Worm (Caenorhabditis elegans): ENCODE measurements around the gene Y57E12AL.2.
A peak's percentile ranks its signal among the peaks of the same experiment; 100 is the strongest.

The Y57E12AL.2 gene

DNA sequence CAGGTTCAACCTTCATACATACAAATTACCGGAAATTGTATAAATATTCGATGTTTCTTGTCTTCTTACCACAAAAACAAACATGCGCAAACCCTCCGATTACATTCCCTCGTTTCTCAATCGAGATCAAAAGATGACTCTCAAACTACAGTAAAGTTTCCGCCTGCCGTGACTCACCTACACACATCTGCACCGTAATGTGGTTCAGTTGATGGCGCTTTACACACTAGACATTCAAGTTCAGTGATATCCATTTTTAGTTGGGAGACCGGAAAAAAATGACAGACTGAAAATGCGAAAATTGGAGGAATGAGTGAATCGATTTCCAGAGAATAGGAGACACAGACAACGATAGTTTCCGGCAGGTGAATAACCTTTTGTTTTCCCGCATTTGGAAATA, 33.4 kb downstream of the Y57E12AL.2 start, which contains the start of gene nhr-286:
Gene nhr-286, minus strand, starts transcription at position 324 of the 400 bp plus-strand sequence.
- no peak for TF ChIP-seq nhr-77 (tag; optimal IDR thresholded peaks at IDR 0.05)
- TF ChIP-seq egl-27 (tag; optimal IDR thresholded peaks at IDR 0.05) = no peak
- no peak for TF ChIP-seq nhr-12 (tag; optimal IDR thresholded peaks at IDR 0.05)
- no peak for TF ChIP-seq nhr-10 (tag; optimal IDR thresholded peaks at IDR 0.05)

DNA sequence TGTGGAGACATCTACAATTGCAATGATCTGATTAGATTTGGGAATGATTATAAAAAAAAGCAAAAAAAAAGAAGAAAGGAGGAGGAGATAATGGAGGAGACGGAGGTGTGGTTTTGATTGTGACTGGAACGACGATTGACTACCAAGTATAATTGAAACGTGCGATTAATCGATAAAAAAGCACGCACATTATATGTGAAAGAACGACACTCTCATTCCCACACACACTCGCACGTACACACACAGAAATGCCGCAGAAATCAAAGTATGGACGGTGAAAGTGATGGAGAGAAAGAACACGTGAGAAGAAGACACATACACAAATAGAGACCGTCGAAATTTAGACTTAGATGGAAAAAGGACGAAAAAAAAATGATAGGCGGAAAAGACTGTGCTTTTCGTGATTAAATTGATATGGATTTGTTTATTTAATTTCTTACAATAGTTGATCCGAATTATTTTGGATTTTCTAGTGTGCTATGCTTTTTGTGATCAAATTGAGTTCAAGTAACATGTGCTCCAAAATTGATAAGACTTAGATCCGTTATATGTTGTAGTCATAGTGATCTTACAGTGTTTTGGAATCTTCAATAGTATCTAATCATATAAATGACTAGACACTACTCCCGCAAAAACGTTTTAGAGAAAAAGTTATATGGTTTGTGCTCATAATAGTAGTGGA, 36.0 kb downstream of the Y57E12AL.2 start, which contains the start of gene nhr-135:
Gene nhr-135, minus strand, starts transcription at position 51 of the 682 bp plus-strand sequence.
- no peak for TF ChIP-seq unc-55 (GFP tag; optimal IDR thresholded peaks at IDR 0.05)
- TF ChIP-seq C34F6.9 (tag; optimal IDR thresholded peaks at IDR 0.05) = peak; percentile 32
- TF ChIP-seq fos-1 (tag; optimal IDR thresholded peaks at IDR 0.05) = peak; percentile 82
- TF ChIP-seq gmeb-1 (tag; optimal IDR thresholded peaks at IDR 0.05) = peak; percentile 56
- TF ChIP-seq sma-9 (GFP tag; optimal IDR thresholded peaks at IDR 0.05) = peak; percentile 86
- TF ChIP-seq sma-9 (tag; optimal IDR thresholded peaks at IDR 0.05) = no peak
- no peak for TF ChIP-seq nhr-77 (tag; optimal IDR thresholded peaks at IDR 0.05)
- no peak for TF ChIP-seq lin-11 (tag; optimal IDR thresholded peaks at IDR 0.05)
- TF ChIP-seq egl-27 (tag; optimal IDR thresholded peaks at IDR 0.05) = peak; percentile 15
- no peak for TF ChIP-seq alr-1 (tag; optimal IDR thresholded peaks at IDR 0.05)
- TF ChIP-seq elt-3 (tag; optimal IDR thresholded peaks at IDR 0.05) = no peak
- TF ChIP-seq nhr-21 (tag; optimal IDR thresholded peaks at IDR 0.05) = peak; percentile 55
- TF ChIP-seq ZK546.5 (tag; optimal IDR thresholded peaks at IDR 0.05) = no peak
- TF ChIP-seq ztf-4 (tag; optimal IDR thresholded peaks at IDR 0.05) = no peak
- no peak for TF ChIP-seq ceh-82 (tag; optimal IDR thresholded peaks at IDR 0.05)
- TF ChIP-seq mbf-1 (tag; optimal IDR thresholded peaks at IDR 0.05) = no peak
- TF ChIP-seq ztf-11 (tag; optimal IDR thresholded peaks at IDR 0.05) = no peak
- no peak for TF ChIP-seq dmd-4 (tag; optimal IDR thresholded peaks at IDR 0.05)
- TF ChIP-seq nhr-129 (tag; optimal IDR thresholded peaks at IDR 0.05) = peak; percentile 71
- no peak for TF ChIP-seq nhr-10 (tag; optimal IDR thresholded peaks at IDR 0.05)
- peak; percentile 70 for TF ChIP-seq sma-3 (GFP tag; optimal IDR thresholded peaks at IDR 0.05)
- TF ChIP-seq mdl-1 (tag; optimal IDR thresholded peaks at IDR 0.05) = peak; percentile 52 to 76
- TF ChIP-seq sem-4 (tag; optimal IDR thresholded peaks at IDR 0.05) = no peak
- peak; percentile 56 for TF ChIP-seq F13H6.1 (tag; optimal IDR thresholded peaks at IDR 0.05)
- peak; percentile 5 for TF ChIP-seq ama-1 (optimal IDR thresholded peaks at IDR 0.05)
- peak; percentile 70 for TF ChIP-seq nhr-25 (tag; optimal IDR thresholded peaks at IDR 0.05)
- no peak for TF ChIP-seq unc-62 (GFP tag; optimal IDR thresholded peaks at IDR 0.05)
- no peak for TF ChIP-seq ceh-16 (tag; optimal IDR thresholded peaks at IDR 0.05)
- TF ChIP-seq nhr-6 (tag; optimal IDR thresholded peaks at IDR 0.05) = no peak
- peak; percentile 92 for TF ChIP-seq blmp-1 (tag; optimal IDR thresholded peaks at IDR 0.05; ENCODE audit: insufficient read depth)
- TF ChIP-seq Y55F3AM.14 (GFP tag; optimal IDR thresholded peaks at IDR 0.05) = peak; percentile 7
- no peak for TF ChIP-seq elt-1 (tag; optimal IDR thresholded peaks at IDR 0.05)
- no peak for TF ChIP-seq aly-2 (tag; optimal IDR thresholded peaks at IDR 0.05)
- no peak for TF ChIP-seq ztf-1 (GFP tag; conservative IDR thresholded peaks at IDR 0.05)
- TF ChIP-seq snpc-4 (tag; optimal IDR thresholded peaks at IDR 0.05) = no peak
- no peak for TF ChIP-seq nhr-237 (tag; optimal IDR thresholded peaks at IDR 0.05)
- TF ChIP-seq zag-1 (tag; optimal IDR thresholded peaks at IDR 0.05) = no peak
- TF ChIP-seq crh-2 (tag; optimal IDR thresholded peaks at IDR 0.05) = peak; percentile 80
- TF ChIP-seq lsy-2 (tag; optimal IDR thresholded peaks at IDR 0.05) = peak in 1 of 2 experiments; percentile 31
- TF ChIP-seq nhr-23 (tag; optimal IDR thresholded peaks at IDR 0.05) = no peak
- no peak for TF ChIP-seq R02D3.7 (tag; optimal IDR thresholded peaks at IDR 0.05)
- TF ChIP-seq skn-1 (tag; optimal IDR thresholded peaks at IDR 0.05) = no peak
- no peak for TF ChIP-seq peb-1 (tag; optimal IDR thresholded peaks at IDR 0.05)
- no peak for TF ChIP-seq lin-39 (tag; optimal IDR thresholded peaks at IDR 0.05)
